Fruit fly (Drosophila melanogaster) whole organism, wandering third instar larva: ENCODE data around the gene LManIII.

Source experiments
- Abd-B ChIP-seq: fragments of >200 bp; optimal IDR thresholded peaks from 2 replicates; lab custom pipeline; 2017; ENCODE audit warnings: missing biosample characterization, missing genetic modification characterization
- CG32264 ChIP-seq: fragments of 200-800 bp; sonication (Bioruptor generic); optimal IDR thresholded peaks from 2 replicates; lab custom pipeline; 2016; ENCODE audit warnings: missing biosample characterization, missing genetic modification characterization
- CG9705 ChIP-seq: fragments of 200-800 bp; sonication (Bioruptor generic); optimal IDR thresholded peaks from 2 replicates; lab custom pipeline; 2018; ENCODE audit warnings: missing biosample characterization, mild to moderate bottlenecking, missing genetic modification characterization
- CrebA ChIP-seq: fragments of 200-800 bp; sonication (Bioruptor generic); optimal IDR thresholded peaks from 2 replicates; lab custom pipeline; 2016; ENCODE audit warnings: missing biosample characterization, mild to moderate bottlenecking, missing genetic modification characterization, borderline replicate concordance
- Dfd ChIP-seq: fragments of >200 bp; optimal IDR thresholded peaks from 2 replicates; lab custom pipeline; 2017; ENCODE audit warnings: missing biosample characterization, missing genetic modification characterization
- Dif ChIP-seq: fragments of 200-275, 200-300 bp; sonication (Bioruptor generic); optimal IDR thresholded peaks from 2 replicates; lab custom pipeline; 2018; ENCODE audit warnings: missing biosample characterization, missing genetic modification characterization; ENCODE audit not compliant: partially characterized antibody
- GATAd ChIP-seq: sonication (Bioruptor generic); optimal IDR thresholded peaks from 2 replicates; lab custom pipeline; 2016; ENCODE audit warnings: missing biosample characterization, missing genetic modification characterization
- HLH106 ChIP-seq: fragments of 200-800 bp; optimal IDR thresholded peaks from 3 replicates; lab custom pipeline; 2019; ENCODE audit warnings: missing biosample characterization, mild to moderate bottlenecking, missing genetic modification characterization, moderate library complexity
- Hnf4 ChIP-seq: fragments of 200-800 bp; sonication (Bioruptor generic); optimal IDR thresholded peaks from 2 replicates; lab custom pipeline; 2016; ENCODE audit warnings: missing biosample characterization, mild to moderate bottlenecking, missing genetic modification characterization
- Hr78 ChIP-seq: fragments of >200 bp; optimal IDR thresholded peaks from 2 replicates; lab custom pipeline; 2017; ENCODE audit warnings: missing biosample characterization, missing genetic modification characterization
- Hr83 ChIP-seq: fragments of 200-300 bp; sonication (Bioruptor generic); optimal IDR thresholded peaks from 2 replicates; lab custom pipeline; 2016; ENCODE audit warnings: missing biosample characterization, mild to moderate bottlenecking, missing genetic modification characterization, moderate library complexity; ENCODE audit not compliant: poor library complexity, severe bottlenecking
- Jra ChIP-seq: sonication (Bioruptor generic); optimal IDR thresholded peaks from 2 replicates; lab custom pipeline; 2016; ENCODE audit warnings: missing biosample characterization, missing genetic modification characterization
- Mio ChIP-seq: sonication (Bioruptor generic); optimal IDR thresholded peaks from 2 replicates; lab custom pipeline; 2016; ENCODE audit warnings: missing biosample characterization, missing genetic modification characterization
- Myc ChIP-seq: fragments of >200 bp; optimal IDR thresholded peaks from 2 replicates; lab custom pipeline; 2017
- N ChIP-seq: fragments of >200 bp; optimal IDR thresholded peaks from 2 replicates; lab custom pipeline; 2018; ENCODE audit warnings: missing biosample characterization, missing external identifiers, missing genetic modification characterization
- OdsH ChIP-seq: fragments of 200-800 bp; sonication (Bioruptor generic); optimal IDR thresholded peaks from 2 replicates; lab custom pipeline; 2016; ENCODE audit warnings: missing biosample characterization, mild to moderate bottlenecking, missing genetic modification characterization
- Rel ChIP-seq, 2 experiments: fragments of 200-800 bp; sonication (Bioruptor generic) in 1 of 2; optimal IDR thresholded peaks; 2 replicates in 1 of 2; 3 replicates in 1 of 2; lab custom pipeline; 2016 to 2019; ENCODE audit warnings: mild to moderate bottlenecking in 2 of 2, missing biosample characterization in 2 of 2, missing genetic modification characterization in 2 of 2, moderate library complexity in 1 of 2
- Sp1 ChIP-seq: fragments of 200-800 bp; sonication (Bioruptor generic); optimal IDR thresholded peaks from 3 replicates; lab custom pipeline; 2019; ENCODE audit warnings: missing biosample characterization, mild to moderate bottlenecking, missing genetic modification characterization, moderate library complexity
- Vsx2 ChIP-seq: fragments of 200-300, 225-300 bp; sonication (Bioruptor generic); optimal IDR thresholded peaks from 2 replicates; lab custom pipeline; 2018; ENCODE audit warnings: missing biosample characterization, missing genetic modification characterization; ENCODE audit not compliant: partially characterized antibody
- br ChIP-seq: fragments of 200-800 bp; sonication (Bioruptor generic); optimal IDR thresholded peaks from 2 replicates; lab custom pipeline; 2016; ENCODE audit warnings: missing biosample characterization, missing genetic modification characterization
- brk ChIP-seq: fragments of 200-800 bp; sonication (Bioruptor generic); optimal IDR thresholded peaks from 2 replicates; lab custom pipeline; 2016; ENCODE audit warnings: missing biosample characterization, mild to moderate bottlenecking, missing genetic modification characterization
- dl ChIP-seq, 2 experiments: fragments of 175-275, 200-275 bp in 1 of 2; fragments of 200-275 bp in 1 of 2; sonication (Bioruptor generic); optimal IDR thresholded peaks; lab custom pipeline; 2018; ENCODE audit warnings: mild to moderate bottlenecking in 2 of 2, missing biosample characterization in 2 of 2, missing genetic modification characterization in 2 of 2, moderate library complexity in 2 of 2; ENCODE audit not compliant: partially characterized antibody in 2 of 2, insufficient read depth in 1 of 2
- dmrt93B ChIP-seq: fragments of 200-800 bp; sonication (Bioruptor generic); optimal IDR thresholded peaks from 2 replicates; lab custom pipeline; 2018; ENCODE audit warnings: missing biosample characterization, mild to moderate bottlenecking, missing genetic modification characterization
- dsf ChIP-seq: sonication (Bioruptor generic); optimal IDR thresholded peaks from 2 replicates; lab custom pipeline; 2016; ENCODE audit warnings: missing biosample characterization, missing genetic modification characterization, borderline replicate concordance
- ey ChIP-seq: fragments of 200-800 bp; sonication (Bioruptor generic); optimal IDR thresholded peaks from 2 replicates; lab custom pipeline; 2016; ENCODE audit warnings: missing biosample characterization, missing genetic modification characterization
- foxo ChIP-seq, 2 experiments: fragments of 200-800 bp; sonication (Bioruptor generic); optimal IDR thresholded peaks; 2 replicates in 1 of 2; 3 replicates in 1 of 2; lab custom pipeline; 2016 to 2017; ENCODE audit warnings: missing biosample characterization in 2 of 2, missing genetic modification characterization in 2 of 2
- fru ChIP-seq: fragments of 200-800 bp; sonication (Bioruptor generic); optimal IDR thresholded peaks from 3 replicates; lab custom pipeline; 2016; ENCODE audit warnings: missing biosample characterization, mild to moderate bottlenecking, missing genetic modification characterization
- h ChIP-seq: fragments of 200-800 bp; sonication (Bioruptor generic); optimal IDR thresholded peaks from 3 replicates; lab custom pipeline; 2016; ENCODE audit warnings: missing biosample characterization, mild to moderate bottlenecking, missing genetic modification characterization
- jim ChIP-seq: fragments of 175-275, 200-325 bp; sonication (Bioruptor generic); optimal IDR thresholded peaks from 2 replicates; lab custom pipeline; 2016; ENCODE audit warnings: missing biosample characterization, mild to moderate bottlenecking, missing genetic modification characterization
- lola ChIP-seq: fragments of >200 bp; optimal IDR thresholded peaks from 2 replicates; lab custom pipeline; 2017; ENCODE audit warnings: missing biosample characterization, missing genetic modification characterization
- pan ChIP-seq: fragments of >200 bp; optimal IDR thresholded peaks from 2 replicates; lab custom pipeline; 2017
- psq ChIP-seq: fragments of 200-800 bp; sonication (Bioruptor generic); optimal IDR thresholded peaks from 3 replicates; lab custom pipeline; 2017; ENCODE audit warnings: missing biosample characterization, mild to moderate bottlenecking, missing genetic modification characterization, moderate library complexity
- rgr ChIP-seq: fragments of 200-800 bp; sonication (Bioruptor generic); optimal IDR thresholded peaks from 3 replicates; lab custom pipeline; 2016; ENCODE audit warnings: missing biosample characterization, mild to moderate bottlenecking, missing genetic modification characterization
- sage ChIP-seq: fragments of 200-800 bp; sonication (Bioruptor generic); optimal IDR thresholded peaks from 2 replicates; lab custom pipeline; 2016; ENCODE audit warnings: missing biosample characterization, mild to moderate bottlenecking, missing genetic modification characterization
- sv ChIP-seq: fragments of 200-800 bp; sonication (Bioruptor generic); optimal IDR thresholded peaks from 3 replicates; lab custom pipeline; 2016; ENCODE audit warnings: missing biosample characterization, missing genetic modification characterization
- tai ChIP-seq: sonication (Bioruptor generic); optimal IDR thresholded peaks from 2 replicates; lab custom pipeline; 2016; ENCODE audit warnings: missing biosample characterization, missing genetic modification characterization
- usp ChIP-seq: fragments of >200 bp; optimal IDR thresholded peaks from 2 replicates; lab custom pipeline; 2017; ENCODE audit warnings: missing biosample characterization, missing genetic modification characterization
- woc ChIP-seq: sonication (Bioruptor generic); optimal IDR thresholded peaks from 2 replicates; lab custom pipeline; 2016; ENCODE audit warnings: missing biosample characterization, mild to moderate bottlenecking, missing genetic modification characterization

LManIII gene

DNA sequence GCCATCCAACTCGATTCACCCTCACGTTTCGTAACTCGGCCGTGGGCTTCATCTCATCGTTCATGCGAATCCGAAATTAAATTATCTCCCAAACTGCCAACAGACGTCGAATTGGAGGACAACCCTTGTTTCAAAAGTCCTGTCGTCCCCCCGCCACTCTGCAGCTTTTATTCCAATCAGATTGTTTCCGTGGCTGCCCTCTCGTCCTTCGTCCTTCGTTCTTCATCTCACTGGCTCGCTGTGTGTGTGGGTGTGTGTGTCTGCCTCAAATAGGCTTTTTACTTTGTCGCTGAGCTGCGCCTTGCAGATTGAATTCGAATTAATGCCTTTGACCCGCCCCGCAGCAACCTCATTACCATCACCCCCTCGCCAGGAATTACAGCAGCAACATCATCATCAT lies 25.6 kb upstream of the LManIII start:
- no peak for TF ChIP-seq br
- TF ChIP-seq N (GFP tag; lab: Kevin White, UChicago) = no peak
- TF ChIP-seq Sp1 (GFP tag; lab: Kevin White, UChicago) = no peak
- TF ChIP-seq psq (GFP tag; lab: Kevin White, UChicago) = no peak
- no peak for TF ChIP-seq fru
- TF ChIP-seq h (GFP tag; lab: Kevin White, UChicago) = no peak
- no peak for TF ChIP-seq dmrt93B (GFP tag; lab: Kevin White, UChicago)
- TF ChIP-seq dl (GFP tag; optimal IDR thresholded peaks at IDR 0.05; lab: Kevin White, UChicago; ENCODE audit: insufficient read depth in 1 of 2, partially characterized antibody in 2 of 2) = no peak
- TF ChIP-seq brk (GFP tag; lab: Kevin White, UChicago) = no peak
- no peak for TF ChIP-seq Abd-B (GFP tag; lab: Kevin White, UChicago)

DNA sequence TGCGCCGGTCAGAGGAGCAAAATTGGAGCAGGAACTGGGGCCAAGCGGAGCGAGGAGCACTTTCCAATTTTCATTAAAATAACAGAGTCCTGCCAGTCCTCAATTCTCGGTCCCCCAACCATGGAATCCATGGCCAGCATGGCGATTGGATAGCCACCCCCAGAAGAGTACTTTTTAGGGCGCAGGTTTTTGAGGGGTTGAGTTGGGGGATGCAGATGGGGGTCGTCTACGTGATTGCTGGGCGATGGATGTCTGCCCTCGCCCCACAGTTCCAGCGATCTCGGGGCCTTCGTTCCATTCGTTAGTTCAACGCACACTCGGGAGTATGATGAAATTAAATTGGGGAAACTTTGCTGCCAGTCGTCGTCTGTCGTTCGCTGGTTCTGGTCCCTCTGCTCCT lies 23.2 kb upstream of the LManIII start:
- TF ChIP-seq lola (GFP tag; lab: Kevin White, UChicago) = no peak
- TF ChIP-seq dl (GFP tag; optimal IDR thresholded peaks at IDR 0.05; lab: Kevin White, UChicago; ENCODE audit: insufficient read depth in 1 of 2, partially characterized antibody in 2 of 2) = no peak
- TF ChIP-seq tai = no peak
- TF ChIP-seq Vsx2 = no peak
- no peak for TF ChIP-seq foxo (GFP tag; optimal IDR thresholded peaks at IDR 0.05; lab: Kevin White, UChicago)
- TF ChIP-seq ey (GFP tag; lab: Kevin White, UChicago) = no peak
- no peak for TF ChIP-seq GATAd (GFP tag; lab: Kevin White, UChicago)
- no peak for TF ChIP-seq Abd-B (GFP tag; lab: Kevin White, UChicago)
- TF ChIP-seq usp (GFP tag; lab: Kevin White, UChicago) = no peak
- TF ChIP-seq Mio = no peak
- TF ChIP-seq CG32264 = no peak
- no peak for TF ChIP-seq h (GFP tag; lab: Kevin White, UChicago)

DNA sequence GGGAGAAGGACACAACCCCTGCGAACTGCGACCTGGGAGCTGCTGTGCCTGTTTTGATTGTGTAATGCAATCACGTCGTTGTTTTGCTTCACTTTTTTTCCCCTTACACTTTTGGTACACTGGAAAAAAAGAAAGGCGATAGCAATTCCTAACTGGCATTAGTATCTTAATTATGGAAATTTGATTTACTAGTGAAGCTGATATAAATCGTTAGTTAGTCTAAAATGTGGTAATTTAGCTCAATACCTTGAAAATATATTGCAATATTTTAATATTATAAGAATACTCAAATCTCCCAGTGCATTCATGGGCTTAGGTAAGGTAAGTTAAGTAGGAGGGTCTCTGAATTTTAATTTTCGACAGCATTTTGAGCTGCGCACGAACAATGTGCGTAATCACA lies 19.1 kb upstream of the LManIII start:
- TF ChIP-seq lola (GFP tag; lab: Kevin White, UChicago) (no peak), rgr (GFP tag; lab: Kevin White, UChicago) (peak; percentile 6), Hr83 (GFP tag; lab: Kevin White, UChicago) (no peak), Myc (lab: Kevin White, UChicago) (no peak), Jra (GFP tag; lab: Kevin White, UChicago) (no peak), ey (GFP tag; lab: Kevin White, UChicago) (peak; percentile 29), dsf (no peak), OdsH (GFP tag; lab: Kevin White, UChicago) (no peak), foxo (GFP tag; optimal IDR thresholded peaks at IDR 0.05; lab: Kevin White, UChicago) (peak in 1 of 2 experiments; percentile 17), jim (GFP tag; lab: Kevin White, UChicago) (no peak), dl (GFP tag; optimal IDR thresholded peaks at IDR 0.05; lab: Kevin White, UChicago; ENCODE audit: insufficient read depth in 1 of 2, partially characterized antibody in 2 of 2) (no peak), Rel (GFP tag; optimal IDR thresholded peaks at IDR 0.05; lab: Kevin White, UChicago) (no peak), Rel (tag; optimal IDR thresholded peaks at IDR 0.05; lab: Kevin White, UChicago) (no peak), CG9705 (GFP tag; lab: Kevin White, UChicago) (no peak), Mio (no peak), dmrt93B (GFP tag; lab: Kevin White, UChicago) (no peak), fru (peak; percentile 45), usp (GFP tag; lab: Kevin White, UChicago) (no peak), HLH106 (tag; lab: Kevin White, UChicago) (peak; percentile 31), Dfd (GFP tag; lab: Kevin White, UChicago) (no peak), GATAd (GFP tag; lab: Kevin White, UChicago) (no peak), Vsx2 (no peak), CrebA (GFP tag; lab: Kevin White, UChicago) (no peak), sage (GFP tag; lab: Kevin White, UChicago) (no peak), Hnf4 (GFP tag; lab: Kevin White, UChicago) (no peak), h (GFP tag; lab: Kevin White, UChicago) (peak; percentile 45), br (no peak), psq (GFP tag; lab: Kevin White, UChicago) (no peak), woc (no peak), pan (lab: Kevin White, UChicago) (no peak), brk (GFP tag; lab: Kevin White, UChicago) (no peak), N (GFP tag; lab: Kevin White, UChicago) (no peak), Abd-B (GFP tag; lab: Kevin White, UChicago) (no peak), sv (GFP tag; lab: Kevin White, UChicago) (no peak), Sp1 (GFP tag; lab: Kevin White, UChicago) (peak; percentile 38), Dif (GFP tag; lab: Kevin White, UChicago) (no peak), tai (no peak), CG32264 (no peak), Hr78 (GFP tag; lab: Kevin White, UChicago) (no peak)
